Worm (Caenorhabditis elegans) whole organism, late embryonic: ENCODE measurements around the gene srx-65.

Experiments
- C08G9.2 ChIP-seq: sonication (generic microtip); optimal IDR thresholded peaks from 2 replicates; lab custom pipeline; 2016; ENCODE audit warnings: mild to moderate bottlenecking, missing genetic modification characterization, moderate library complexity, missing compliant biosample characterization
- F13H6.1 ChIP-seq: sonication (generic microtip); optimal IDR thresholded peaks from 2 replicates; lab custom pipeline; 2016; ENCODE audit warnings: missing genetic modification characterization, missing compliant biosample characterization
- T23F11.4 ChIP-seq: fragments of 200-800 bp; sonication (Bioruptor generic); optimal IDR thresholded peaks from 2 replicates; lab custom pipeline; 2018; ENCODE audit warnings: mild to moderate bottlenecking, missing genetic modification characterization, missing compliant biosample characterization
- Y22D7AL.16 ChIP-seq: sonication (generic microtip); optimal IDR thresholded peaks from 2 replicates; lab custom pipeline; 2016; ENCODE audit warnings: missing genetic modification characterization, missing compliant biosample characterization
- ahr-1 ChIP-seq: sonication (generic microtip); optimal IDR thresholded peaks from 2 replicates; lab custom pipeline; 2016; ENCODE audit warnings: missing genetic modification characterization, missing compliant biosample characterization
- ama-1 ChIP-seq: fragments of 150-350 bp; optimal IDR thresholded peaks from 2 replicates; lab custom pipeline; 2014
- ceh-18 ChIP-seq: sonication (generic microtip); optimal IDR thresholded peaks from 2 replicates; lab custom pipeline; 2016; ENCODE audit warnings: missing genetic modification characterization, missing compliant biosample characterization
- ceh-2 ChIP-seq: sonication (generic microtip); optimal IDR thresholded peaks from 2 replicates; lab custom pipeline; 2016; ENCODE audit warnings: missing genotype, missing genetic modification characterization, missing compliant biosample characterization
- ceh-30 ChIP-seq: fragments of 150-350 bp; optimal IDR thresholded peaks from 2 replicates; lab custom pipeline; 2014; ENCODE audit warnings: missing biosample characterization, missing genetic modification characterization
- ceh-31 ChIP-seq: sonication (generic microtip); optimal IDR thresholded peaks from 2 replicates; lab custom pipeline; 2016; ENCODE audit warnings: missing genetic modification characterization, missing compliant biosample characterization
- ceh-34 ChIP-seq: sonication (generic microtip); optimal IDR thresholded peaks from 2 replicates; lab custom pipeline; 2016; ENCODE audit warnings: mild to moderate bottlenecking, missing genetic modification characterization, missing compliant biosample characterization
- ceh-45 ChIP-seq: fragments of 200-800 bp; sonication (Bioruptor generic); IDR thresholded peaks from 2 replicates; pipeline ENCODE4 v1.3.6; 2022; ENCODE audit warnings: missing genetic modification reagents, missing genetic modification characterization, missing compliant biosample characterization
- ceh-48 ChIP-seq: sonication (generic microtip); optimal IDR thresholded peaks from 2 replicates; lab custom pipeline; 2016; ENCODE audit warnings: missing genetic modification characterization, inconsistent platforms, missing compliant biosample characterization
- ceh-9 ChIP-seq: sonication (generic microtip); optimal IDR thresholded peaks from 2 replicates; lab custom pipeline; 2016; ENCODE audit warnings: mild to moderate bottlenecking, missing genetic modification characterization, inconsistent platforms, missing compliant biosample characterization
- dmd-4 ChIP-seq: sonication (generic microtip); optimal IDR thresholded peaks from 2 replicates; lab custom pipeline; 2016; ENCODE audit warnings: borderline replicate concordance, missing genetic modification characterization, missing compliant biosample characterization
- dve-1 ChIP-seq: sonication (generic microtip); optimal IDR thresholded peaks from 2 replicates; lab custom pipeline; 2017; ENCODE audit warnings: antibody characterized with exemption, mild to moderate bottlenecking, missing genetic modification characterization, missing compliant biosample characterization
- elt-2 ChIP-seq: sonication (generic microtip); optimal IDR thresholded peaks from 2 replicates; lab custom pipeline; 2016; ENCODE audit warnings: missing genetic modification reagents, missing genetic modification characterization, missing compliant biosample characterization
- elt-4 ChIP-seq: sonication (generic microtip); optimal IDR thresholded peaks from 2 replicates; lab custom pipeline; 2016; ENCODE audit warnings: missing genetic modification characterization, missing compliant biosample characterization
- ets-4 ChIP-seq: sonication (generic microtip); optimal IDR thresholded peaks from 2 replicates; lab custom pipeline; 2016; ENCODE audit warnings: missing genetic modification characterization, missing compliant biosample characterization
- eyg-1 ChIP-seq: sonication (generic microtip); optimal IDR thresholded peaks from 2 replicates; lab custom pipeline; 2016; ENCODE audit warnings: missing genotype, missing genetic modification characterization, missing compliant biosample characterization
- fax-1 ChIP-seq: sonication (generic microtip); optimal IDR thresholded peaks from 2 replicates; lab custom pipeline; 2016; ENCODE audit warnings: missing genotype, missing genetic modification characterization, missing compliant biosample characterization
- hlh-13 ChIP-seq: fragments of 200-800 bp; sonication (Bioruptor generic); optimal IDR thresholded peaks from 2 replicates; lab custom pipeline; 2018; ENCODE audit warnings: mild to moderate bottlenecking, missing genetic modification characterization, missing compliant biosample characterization
- hlh-15 ChIP-seq: sonication (generic microtip); optimal IDR thresholded peaks from 2 replicates; lab custom pipeline; 2016; ENCODE audit warnings: missing genetic modification characterization, missing compliant biosample characterization
- hlh-30 ChIP-seq: sonication (generic microtip); optimal IDR thresholded peaks from 2 replicates; lab custom pipeline; 2017; ENCODE audit warnings: antibody characterized with exemption, missing genetic modification characterization, missing compliant biosample characterization; ENCODE audit not compliant: insufficient read depth
- hlh-6 ChIP-seq: sonication (generic microtip); optimal IDR thresholded peaks from 2 replicates; lab custom pipeline; 2016; ENCODE audit warnings: missing genotype, missing genetic modification characterization, missing compliant biosample characterization
- lim-6 ChIP-seq: sonication (generic microtip); optimal IDR thresholded peaks from 2 replicates; lab custom pipeline; 2016; ENCODE audit warnings: missing genetic modification characterization, missing compliant biosample characterization
- nfya-1 ChIP-seq: sonication (generic microtip); optimal IDR thresholded peaks from 2 replicates; lab custom pipeline; 2017; ENCODE audit warnings: missing genetic modification characterization, mild to moderate bottlenecking, missing compliant biosample characterization, antibody characterized with exemption, moderate library complexity
- nhr-11 ChIP-seq: fragments of 150-350 bp; optimal IDR thresholded peaks from 2 replicates; lab custom pipeline; 2014; ENCODE audit warnings: missing biosample characterization, missing genetic modification characterization
- npax-4 ChIP-seq: sonication (generic microtip); optimal IDR thresholded peaks from 2 replicates; lab custom pipeline; 2016; ENCODE audit warnings: missing genetic modification characterization, missing compliant biosample characterization
- pat-9 ChIP-seq: fragments of 200-800 bp; sonication (Bioruptor generic); optimal IDR thresholded peaks from 2 replicates; lab custom pipeline; 2018; ENCODE audit warnings: mild to moderate bottlenecking, missing genetic modification characterization, moderate library complexity, missing compliant biosample characterization
- pros-1 ChIP-seq: fragments of 150-350 bp; optimal IDR thresholded peaks from 2 replicates; lab custom pipeline; 2014; ENCODE audit warnings: missing biosample characterization, missing genetic modification reagents, missing genetic modification characterization
- ref-2 ChIP-seq: sonication (generic microtip); optimal IDR thresholded peaks from 2 replicates; lab custom pipeline; 2016; ENCODE audit warnings: missing genetic modification characterization, missing compliant biosample characterization
- rnt-1 ChIP-seq: sonication (generic microtip); optimal IDR thresholded peaks from 2 replicates; lab custom pipeline; 2016; ENCODE audit warnings: missing genetic modification characterization, missing compliant biosample characterization
- sox-2 ChIP-seq: fragments of 200-800 bp; sonication (Bioruptor generic); IDR thresholded peaks from 2 replicates; pipeline ENCODE4 v1.3.6; 2022; ENCODE audit warnings: missing genetic modification reagents, missing genetic modification characterization, missing compliant biosample characterization
- sox-4 ChIP-seq: sonication (generic microtip); optimal IDR thresholded peaks from 2 replicates; lab custom pipeline; 2017; ENCODE audit warnings: mild to moderate bottlenecking, missing genetic modification characterization, inconsistent platforms, missing compliant biosample characterization
- tbx-2 ChIP-seq: sonication (generic microtip); optimal IDR thresholded peaks from 2 replicates; lab custom pipeline; 2016; ENCODE audit warnings: missing genetic modification characterization, missing compliant biosample characterization
- tbx-7 ChIP-seq: sonication (generic microtip); optimal IDR thresholded peaks from 2 replicates; lab custom pipeline; 2016; ENCODE audit warnings: missing genotype, missing genetic modification characterization, missing compliant biosample characterization
- ttx-3 ChIP-seq: sonication (generic microtip); optimal IDR thresholded peaks from 2 replicates; lab custom pipeline; 2016; ENCODE audit warnings: missing genetic modification reagents, missing genetic modification characterization, missing compliant biosample characterization
- unc-3 ChIP-seq, 2 experiments: fragments of 200-800 bp in 1 of 2; sonication (Bioruptor generic) in 1 of 2; sonication (generic microtip) in 1 of 2; conservative IDR thresholded peaks in 1 of 2; optimal IDR thresholded peaks in 1 of 2; 2 replicates each; pipeline versions ENCODE4 v1.3.6 to Lab custom; 2016 to 2022; ENCODE audit warnings: missing compliant biosample characterization in 2 of 2, missing genetic modification characterization in 2 of 2, missing genetic modification reagents in 1 of 2
- unc-42 ChIP-seq: sonication (generic microtip); optimal IDR thresholded peaks from 2 replicates; lab custom pipeline; 2016; ENCODE audit warnings: missing genotype, missing genetic modification characterization, missing compliant biosample characterization
- unc-55 ChIP-seq: sonication (generic microtip); optimal IDR thresholded peaks from 2 replicates; lab custom pipeline; 2017; ENCODE audit warnings: missing biosample characterization, missing genetic modification reagents, missing genetic modification characterization
- unc-86 ChIP-seq: sonication (generic microtip); optimal IDR thresholded peaks from 2 replicates; lab custom pipeline; 2016; ENCODE audit warnings: missing genetic modification characterization, missing compliant biosample characterization
- zip-5 ChIP-seq: sonication (generic microtip); optimal IDR thresholded peaks from 2 replicates; lab custom pipeline; 2016; ENCODE audit warnings: missing genetic modification characterization, missing compliant biosample characterization
- ztf-16 ChIP-seq: sonication (generic microtip); optimal IDR thresholded peaks from 2 replicates; lab custom pipeline; 2017; ENCODE audit warnings: missing genetic modification characterization, missing compliant biosample characterization

srx-65 gene

DNA sequence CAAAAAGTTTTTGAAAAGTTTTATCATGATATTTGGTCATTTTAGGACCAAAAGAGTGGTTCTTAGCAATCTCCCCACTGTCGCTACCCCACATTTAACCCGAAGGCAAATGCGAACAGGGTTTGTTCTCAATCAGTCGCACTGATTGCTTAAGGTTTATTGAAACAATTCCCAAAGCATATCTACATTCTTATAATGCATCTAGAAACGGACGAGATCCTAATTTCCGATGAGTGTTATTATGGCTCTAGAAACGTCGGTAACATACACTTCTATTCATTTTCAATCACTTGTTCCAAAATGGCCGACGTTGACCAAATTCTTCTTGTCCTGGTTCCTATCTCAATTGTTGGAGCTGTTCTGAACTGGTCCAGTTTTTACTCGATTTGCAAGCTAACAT is at the start of gene srx-65:
Gene srx-65 (plus strand): TSS at position 301 of the 400 bp plus-strand sequence.
- TF ChIP-seq tbx-7 (tag; lab: Kevin White, UChicago) (no peak), pros-1 (tag; lab: Kevin White, UChicago) (no peak), dmd-4 (tag; lab: Kevin White, UChicago) (no peak), lim-6 (tag; lab: Kevin White, UChicago) (no peak), F13H6.1 (tag; lab: Kevin White, UChicago) (no peak), C08G9.2 (tag; lab: Kevin White, UChicago) (no peak), ceh-31 (tag; lab: Kevin White, UChicago) (no peak), hlh-15 (tag; lab: Kevin White, UChicago) (no peak), hlh-30 (tag; lab: Kevin White, UChicago) (no peak), Y22D7AL.16 (tag; lab: Kevin White, UChicago) (no peak), pat-9 (tag; lab: Kevin White, UChicago) (no peak), hlh-6 (tag; lab: Kevin White, UChicago) (no peak), ceh-30 (tag; lab: Kevin White, UChicago) (no peak), ama-1 (lab: Kevin White, UChicago) (no peak), unc-55 (no peak), dve-1 (tag; lab: Kevin White, UChicago) (no peak), ceh-34 (tag; lab: Kevin White, UChicago) (no peak), unc-42 (tag; lab: Kevin White, UChicago) (no peak), ceh-2 (tag; lab: Kevin White, UChicago) (no peak), sox-2 (GFP tag; lab: Robert Waterston, UW) (no peak)

DNA sequence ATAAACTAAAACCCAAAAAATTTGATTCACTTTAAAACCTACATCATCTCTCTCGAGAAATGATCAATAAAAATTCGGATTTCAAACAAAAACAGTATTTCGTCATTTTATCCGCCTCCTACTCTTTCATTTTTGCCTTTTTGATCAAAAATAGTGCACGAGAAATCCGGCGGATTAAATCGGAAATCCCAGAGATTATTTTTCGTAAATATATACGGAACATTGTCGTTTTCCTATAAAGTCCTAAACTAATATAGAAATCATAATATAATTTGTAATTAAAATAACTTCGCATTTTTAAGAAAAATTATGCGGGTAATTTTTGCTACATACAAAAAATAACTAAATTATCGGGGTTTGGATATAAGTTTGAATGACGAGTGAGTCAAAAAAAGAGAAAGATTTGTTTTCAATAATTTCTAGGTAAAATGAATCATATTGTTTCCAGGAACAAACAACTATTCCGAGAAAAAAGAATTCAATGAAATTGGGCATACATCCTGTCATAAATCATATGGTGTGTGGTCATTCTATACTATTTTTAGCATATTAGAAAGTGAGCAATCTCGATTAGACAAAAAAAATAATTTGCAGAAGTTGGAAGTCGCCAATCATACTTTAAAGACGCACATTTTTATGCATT is 47.5 kb upstream of the srx-65 start, which contains the start of gene nhr-158:
Gene nhr-158 (minus strand): TSS at position 51 of the 643 bp plus-strand sequence.
- no peak for TF ChIP-seq zip-5
- TF ChIP-seq unc-86: no peak

DNA sequence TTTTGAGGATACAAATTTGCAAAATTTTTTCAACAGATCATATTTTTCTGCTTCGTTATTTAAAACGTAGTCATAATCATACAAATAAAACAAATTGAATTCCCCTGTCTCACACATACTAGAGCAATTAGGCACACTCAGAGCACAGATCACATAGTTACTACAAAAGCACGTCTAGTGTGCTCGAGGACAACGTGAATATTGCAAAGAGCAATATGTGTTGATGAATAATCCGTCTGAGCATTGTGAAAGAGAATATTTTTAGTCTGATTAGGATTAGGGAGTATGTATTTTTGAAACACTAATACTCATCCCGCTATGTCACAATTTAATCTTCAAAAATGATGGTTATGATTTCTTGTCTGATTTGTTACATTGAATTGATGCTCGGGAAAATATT is 44.5 kb upstream of the srx-65 start:
- TF ChIP-seq ceh-45 (GFP tag; lab: Robert Waterston, UW) (no peak), elt-2 (no peak), rnt-1 (tag; lab: Kevin White, UChicago) (no peak), T23F11.4 (GFP tag; lab: Kevin White, UChicago) (no peak), hlh-13 (GFP tag; lab: Kevin White, UChicago) (no peak), ets-4 (no peak), C08G9.2 (tag; lab: Kevin White, UChicago) (no peak)

DNA sequence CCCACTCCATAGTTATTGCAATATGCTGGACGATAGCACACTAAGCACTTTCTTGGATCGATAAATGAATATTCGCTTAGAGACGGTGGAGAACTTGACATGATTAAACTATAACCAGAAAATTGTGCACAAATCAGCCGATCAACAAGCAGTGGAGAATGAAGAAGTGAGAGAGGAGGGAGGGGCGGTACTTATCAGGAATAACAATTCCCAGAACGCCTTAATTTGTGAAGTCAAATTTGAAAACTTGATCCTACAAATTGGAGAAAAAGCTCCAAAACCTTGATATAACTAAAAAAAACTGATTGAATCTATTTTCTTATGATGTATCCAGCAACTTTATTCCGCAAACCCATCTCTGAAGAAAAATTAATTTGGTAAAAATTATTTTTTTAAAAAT is 43.5 kb upstream of the srx-65 start, which contains the start of gene nhr-159:
Gene nhr-159 (minus strand): TSS at position 101 of the 400 bp plus-strand sequence.
- TF ChIP-seq ttx-3 (no peak), ceh-2 (tag; lab: Kevin White, UChicago) (no peak), ahr-1 (tag; lab: Kevin White, UChicago) (no peak), ceh-18 (tag; lab: Kevin White, UChicago) (no peak), eyg-1 (no peak), tbx-7 (tag; lab: Kevin White, UChicago) (no peak), T23F11.4 (GFP tag; lab: Kevin White, UChicago) (no peak)

DNA sequence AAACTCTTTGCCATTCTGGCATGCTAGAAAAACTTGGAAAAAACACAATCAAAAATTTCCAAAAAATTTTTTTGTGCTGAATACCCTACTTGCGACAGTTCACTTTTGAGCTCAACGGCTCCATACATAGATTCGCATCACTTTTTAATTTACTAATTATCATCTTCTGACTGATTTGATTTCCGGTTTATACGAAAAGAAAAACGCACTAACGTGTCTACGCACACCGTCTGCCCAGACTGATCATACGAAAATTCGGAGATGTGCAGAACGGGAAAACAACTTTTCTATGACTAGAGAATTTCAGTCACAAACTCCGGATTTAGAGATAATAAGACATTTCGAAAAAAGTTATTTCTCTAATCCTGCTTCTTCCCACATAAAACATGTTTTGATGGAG is 37.2 kb upstream of the srx-65 start:
- TF ChIP-seq ztf-16 (tag; lab: Kevin White, UChicago) (no peak), ref-2 (no peak), nhr-11 (no peak), zip-5 (no peak), sox-4 (tag; lab: Kevin White, UChicago) (no peak), nfya-1 (tag; lab: Kevin White, UChicago) (no peak), ceh-9 (tag; lab: Kevin White, UChicago) (no peak), unc-42 (tag; lab: Kevin White, UChicago) (no peak), ceh-48 (no peak), tbx-2 (tag; lab: Kevin White, UChicago) (no peak), dve-1 (tag; lab: Kevin White, UChicago) (no peak), hlh-15 (tag; lab: Kevin White, UChicago) (no peak), unc-86 (no peak), npax-4 (tag; lab: Kevin White, UChicago) (no peak), unc-3 (GFP tag; conservative IDR thresholded peaks at IDR 0.05; lab: Robert Waterston, UW) (no peak), unc-3 (tag; optimal IDR thresholded peaks at IDR 0.05; lab: Kevin White, UChicago) (no peak), elt-4 (tag; lab: Kevin White, UChicago) (no peak), ceh-31 (tag; lab: Kevin White, UChicago) (no peak), fax-1 (tag; lab: Kevin White, UChicago) (no peak), dmd-4 (tag; lab: Kevin White, UChicago) (no peak)
- TF ChIP-seq, all 69 proteins: peak for 0
